Fruit fly (Drosophila melanogaster): ENCODE data around the gene CG31473.

The CG31473 gene

dm6 chr3R:7790087-7790486, 21.5 kb upstream of the CG31473 start, which contains the start of gene CG18746:
CG18746 (minus strand) TSS chr3R:7790187.
- no peak for TF ChIP-seq CG8301 (tag; optimal IDR thresholded peaks at IDR 0.05)
- TF ChIP-seq D1 (tag; optimal IDR thresholded peaks at IDR 0.05) = no peak
- TF ChIP-seq CG13204 (GFP tag; optimal IDR thresholded peaks at IDR 0.05) = no peak
- no peak for TF ChIP-seq EcR (GFP tag; optimal IDR thresholded peaks at IDR 0.05)
- TF ChIP-seq Pif1B (GFP tag; optimal IDR thresholded peaks at IDR 0.05) = no peak
- no peak for TF ChIP-seq CG34367 (tag; optimal IDR thresholded peaks at IDR 0.05)
- no peak for TF ChIP-seq fd96Ca (GFP tag; IDR thresholded peaks at IDR 0.05)
- no peak for TF ChIP-seq Pif1A (GFP tag; optimal IDR thresholded peaks at IDR 0.05)
- no peak for TF ChIP-seq CG14655 (GFP tag; optimal IDR thresholded peaks at IDR 0.05)
- no peak for TF ChIP-seq gl (tag; optimal IDR thresholded peaks at IDR 0.05)
- no peak for TF ChIP-seq CG15710 (tag; optimal IDR thresholded peaks at IDR 0.05)
- no peak for TF ChIP-seq CG4496 (GFP tag; IDR thresholded peaks at IDR 0.05)
- no peak for TF ChIP-seq CG10348 (GFP tag; IDR thresholded peaks at IDR 0.05)
- no peak for TF ChIP-seq CG32121 (GFP tag; IDR thresholded peaks at IDR 0.05)
- TF ChIP-seq CG17806 (tag; optimal IDR thresholded peaks at IDR 0.05) = no peak
- no peak for TF ChIP-seq CG9948 (tag; optimal IDR thresholded peaks at IDR 0.05)
- no peak for TF ChIP-seq rn (GFP tag; IDR thresholded peaks at IDR 0.05)

- no peak for TF ChIP-seq Snoo (tag; optimal IDR thresholded peaks at IDR 0.05)
- no peak for TF ChIP-seq CG9948 (tag; optimal IDR thresholded peaks at IDR 0.05)
- TF ChIP-seq CG17806 (tag; optimal IDR thresholded peaks at IDR 0.05) = no peak
- TF ChIP-seq rn (GFP tag; IDR thresholded peaks at IDR 0.05) = no peak
- no peak for TF ChIP-seq CG32121 (GFP tag; IDR thresholded peaks at IDR 0.05)
- TF ChIP-seq D1 (tag; optimal IDR thresholded peaks at IDR 0.05) = no peak
Measured at dm6 chr3R:7790583-7791034, 21.0 kb upstream of the CG31473 start, which contains the start of gene CG10086. CG10086 (plus strand) TSS chr3R:7790633.

- TF ChIP-seq fd96Ca (GFP tag; IDR thresholded peaks at IDR 0.05) = peak; percentile 69; the same call in 2 of the 3 replicates
- TF ChIP-seq CG9948 (tag; optimal IDR thresholded peaks at IDR 0.05) = no peak
- TF ChIP-seq CG10348 (GFP tag; IDR thresholded peaks at IDR 0.05) = no peak
- peak; percentile 63 for TF ChIP-seq gl (tag; optimal IDR thresholded peaks at IDR 0.05)
- peak; percentile 43 for TF ChIP-seq CG13204 (GFP tag; optimal IDR thresholded peaks at IDR 0.05)
- TF ChIP-seq CG15710 (tag; optimal IDR thresholded peaks at IDR 0.05) = no peak
- TF ChIP-seq CG8301 (tag; optimal IDR thresholded peaks at IDR 0.05) = no peak
- TF ChIP-seq CG4496 (GFP tag; IDR thresholded peaks at IDR 0.05) = peak; percentile 90
- peak; percentile 53 for TF ChIP-seq CG14655 (GFP tag; optimal IDR thresholded peaks at IDR 0.05)
- no peak for TF ChIP-seq rn (GFP tag; IDR thresholded peaks at IDR 0.05)
- peak; percentile 87 for TF ChIP-seq Ets98B (GFP tag; IDR thresholded peaks at IDR 0.05)
- TF ChIP-seq CG12605 (GFP tag; IDR thresholded peaks at IDR 0.05) = peak; percentile 93
- no peak for TF ChIP-seq Snoo (tag; optimal IDR thresholded peaks at IDR 0.05)
- TF ChIP-seq Pif1B (GFP tag; optimal IDR thresholded peaks at IDR 0.05) = peak; percentile 53
- TF ChIP-seq CG8159 (tag; optimal IDR thresholded peaks at IDR 0.05) = peak; percentile 36
- peak; percentile 77 for TF ChIP-seq EcR (GFP tag; optimal IDR thresholded peaks at IDR 0.05)
- TF ChIP-seq D1 (tag; optimal IDR thresholded peaks at IDR 0.05) = no peak
- peak; percentile 54 for TF ChIP-seq Pif1A (GFP tag; optimal IDR thresholded peaks at IDR 0.05)
- TF ChIP-seq CG17806 (tag; optimal IDR thresholded peaks at IDR 0.05) = no peak
- peak; percentile 52 for TF ChIP-seq CG34367 (tag; optimal IDR thresholded peaks at IDR 0.05)
- peak; percentile 86 for TF ChIP-seq CG32121 (GFP tag; IDR thresholded peaks at IDR 0.05)
Measured at dm6 chr3R:7793855-7794254, 17.8 kb upstream of the CG31473 start, which contains the start of gene CG2641. CG2641 (plus strand) TSS chr3R:7794069.

dm6 chr3R:7798525-7798924, 13.1 kb upstream of the CG31473 start, which contains the start of gene CG18744:
CG18744 (minus strand) TSS chr3R:7798771.
- TF ChIP-seq CG4496 (GFP tag; IDR thresholded peaks at IDR 0.05) = no peak
- no peak for TF ChIP-seq CG13204 (GFP tag; optimal IDR thresholded peaks at IDR 0.05)

- TF ChIP-seq CG15710 (tag; optimal IDR thresholded peaks at IDR 0.05) (no peak), CG10348 (GFP tag; IDR thresholded peaks at IDR 0.05) (no peak)
Measured at dm6 chr3R:7802693-7803092, 8.9 kb upstream of the CG31473 start, which contains the start of gene CG3014. CG3014 (minus strand) TSS chr3R:7802793.

dm6 chr3R:7804332-7804731, 7.3 kb upstream of the CG31473 start, which contains the start of gene CG18268:
CG18268 (minus strand) TSS chr3R:7804432.
- no peak for TF ChIP-seq CG13204 (GFP tag; optimal IDR thresholded peaks at IDR 0.05)
- TF ChIP-seq Pif1A (GFP tag; optimal IDR thresholded peaks at IDR 0.05) = no peak
- no peak for TF ChIP-seq D1 (tag; optimal IDR thresholded peaks at IDR 0.05)
